Fruit fly (Drosophila melanogaster) whole organism, embryonic: Measurements from ENCODE around the gene CG5715.
A peak's percentile ranks its signal among the peaks of the same experiment; 100 is the strongest.

Experiments used
- Ada2b ChIP-seq: fragments of 200-800 bp; sonication (Bioruptor generic); IDR thresholded peaks from 2 replicates; pipeline ENCODE4 v1.3.6; 2022; ENCODE audit warnings: missing biosample characterization, missing genetic modification characterization
- Adf1 ChIP-seq: fragments of 200-800 bp; sonication (Bioruptor generic); IDR thresholded peaks from 2 replicates; pipeline ENCODE4 v1.3.6; 2022; ENCODE audit warnings: missing biosample characterization, missing genetic modification characterization
- Atf-2 ChIP-seq: fragments of 200-800 bp; sonication (Bioruptor generic); optimal IDR thresholded peaks from 2 replicates; lab custom pipeline; 2016; ENCODE audit warnings: missing biosample characterization, missing genetic modification characterization
- B-H2 ChIP-seq: fragments of 200-800 bp; sonication (Bioruptor generic); optimal IDR thresholded peaks from 2 replicates; lab custom pipeline; 2018; ENCODE audit warnings: missing biosample characterization, mild to moderate bottlenecking, missing genetic modification characterization
- CG10267 ChIP-seq: fragments of 200-800 bp; sonication (Bioruptor generic); optimal IDR thresholded peaks from 2 replicates; lab custom pipeline; 2018; ENCODE audit warnings: missing biosample characterization, mild to moderate bottlenecking, missing genetic modification characterization, moderate library complexity
- CG10565 ChIP-seq: fragments of 200-800 bp; sonication (Bioruptor generic); optimal IDR thresholded peaks from 3 replicates; lab custom pipeline; 2016; ENCODE audit warnings: missing biosample characterization, mild to moderate bottlenecking, missing genetic modification characterization
- CG12942 ChIP-seq: fragments of 200-800 bp; sonication (Bioruptor generic); optimal IDR thresholded peaks from 3 replicates; lab custom pipeline; 2016; ENCODE audit warnings: missing biosample characterization, missing genetic modification characterization
- CG13424 ChIP-seq: fragments of 200-800 bp; sonication (Bioruptor generic); optimal IDR thresholded peaks from 2 replicates; lab custom pipeline; 2019; ENCODE audit warnings: missing biosample characterization, mild to moderate bottlenecking, missing genetic modification characterization, moderate library complexity
- CG13894 ChIP-seq: fragments of 200-800 bp; sonication (Bioruptor generic); optimal IDR thresholded peaks from 3 replicates; lab custom pipeline; 2018; ENCODE audit warnings: missing biosample characterization, mild to moderate bottlenecking, missing genetic modification characterization, moderate library complexity
- CG16779 ChIP-seq: fragments of 200-800 bp; sonication (Bioruptor generic); IDR thresholded peaks from 2 replicates; pipeline ENCODE4 v1.3.6; 2022; ENCODE audit warnings: missing biosample characterization, missing genetic modification characterization
- CG16863 ChIP-seq: fragments of 200-800 bp; sonication (Bioruptor generic); optimal IDR thresholded peaks from 3 replicates; lab custom pipeline; 2016; ENCODE audit warnings: missing biosample characterization, missing genetic modification characterization
- CG17186 ChIP-seq: fragments of 200-800 bp; sonication (Bioruptor generic); optimal IDR thresholded peaks from 3 replicates; lab custom pipeline; 2017; ENCODE audit warnings: missing biosample characterization, missing genetic modification reagents, missing genetic modification characterization
- CG18011 ChIP-seq: fragments of 200-800 bp; sonication (Bioruptor generic); optimal IDR thresholded peaks from 2 replicates; lab custom pipeline; 2017; ENCODE audit warnings: missing biosample characterization, missing genetic modification characterization, mild to moderate bottlenecking, moderate library complexity, missing genotype
- CG2875 ChIP-seq: fragments of 200-800 bp; sonication (Bioruptor generic); optimal IDR thresholded peaks from 2 replicates; lab custom pipeline; 2017; ENCODE audit warnings: missing biosample characterization, mild to moderate bottlenecking, missing genetic modification characterization, missing genetic modification reagents
- CG31388 ChIP-seq: fragments of 200-800 bp; sonication (Bioruptor generic); optimal IDR thresholded peaks from 2 replicates; lab custom pipeline; 2016; ENCODE audit warnings: missing biosample characterization, missing genetic modification characterization
- CG34376 ChIP-seq: fragments of 200-800 bp; sonication (Bioruptor generic); optimal IDR thresholded peaks from 2 replicates; lab custom pipeline; 2018; ENCODE audit warnings: missing biosample characterization, mild to moderate bottlenecking, missing genetic modification characterization
- CG3995 ChIP-seq: fragments of 200-800 bp; sonication (Bioruptor generic); optimal IDR thresholded peaks from 3 replicates; lab custom pipeline; 2016; ENCODE audit warnings: missing biosample characterization, missing genetic modification characterization
- CG5180 ChIP-seq: fragments of 200-800 bp; sonication (Bioruptor generic); optimal IDR thresholded peaks from 3 replicates; lab custom pipeline; 2017; ENCODE audit warnings: missing biosample characterization, missing genetic modification characterization, mild to moderate bottlenecking, moderate library complexity, missing genetic modification reagents
- CG9437 ChIP-seq: fragments of 200-800 bp; sonication (Bioruptor generic); optimal IDR thresholded peaks from 2 replicates; lab custom pipeline; 2018; ENCODE audit warnings: missing biosample characterization, mild to moderate bottlenecking, missing genetic modification characterization
- CG9797 ChIP-seq: fragments of 200-800 bp; sonication (Bioruptor generic); optimal IDR thresholded peaks from 3 replicates; lab custom pipeline; 2018; ENCODE audit warnings: missing biosample characterization, mild to moderate bottlenecking, missing genetic modification characterization
- Deaf1 ChIP-seq: fragments of 200-800 bp; optimal IDR thresholded peaks from 3 replicates; lab custom pipeline; 2019; ENCODE audit warnings: missing biosample characterization, mild to moderate bottlenecking, missing genetic modification characterization, moderate library complexity
- Dfd ChIP-seq, 2 experiments: fragments of >200 bp; optimal IDR thresholded peaks; 2 replicates each; lab custom pipeline; 2017; ENCODE audit warnings: missing biosample characterization in 2 of 2, missing genetic modification characterization in 2 of 2
- Eip74EF ChIP-seq, 2 experiments: fragments of 200-800 bp in 1 of 2; fragments of >200 bp in 1 of 2; sonication (Bioruptor generic) in 1 of 2; optimal IDR thresholded peaks; 2 replicates each; lab custom pipeline; 2017 to 2019; ENCODE audit warnings: missing biosample characterization in 2 of 2, missing genetic modification characterization in 2 of 2, mild to moderate bottlenecking in 1 of 2, moderate library complexity in 1 of 2
- HLH4C ChIP-seq: fragments of 200-800 bp; sonication (Bioruptor generic); IDR thresholded peaks from 3 replicates; pipeline ENCODE4 v1.3.6; 2022; ENCODE audit warnings: missing biosample characterization, missing genetic modification characterization; ENCODE audit not compliant: partially characterized antibody
- Lpt ChIP-seq: fragments of >200 bp; optimal IDR thresholded peaks from 2 replicates; lab custom pipeline; 2018; ENCODE audit warnings: missing biosample characterization, missing genetic modification characterization
- Mrtf ChIP-seq: fragments of 200-800 bp; sonication (Bioruptor generic); IDR thresholded peaks from 3 replicates; pipeline ENCODE4 v1.3.6; 2022; ENCODE audit warnings: missing biosample characterization, missing genetic modification characterization
- Nf-YC ChIP-seq: fragments of 200-800 bp; optimal IDR thresholded peaks from 3 replicates; lab custom pipeline; 2019; ENCODE audit warnings: missing biosample characterization, mild to moderate bottlenecking, missing genetic modification characterization, moderate library complexity
- Rx ChIP-seq: fragments of 200-800 bp; sonication (Bioruptor generic); IDR thresholded peaks from 2 replicates; pipeline ENCODE4 v1.3.6; 2022; ENCODE audit warnings: missing biosample characterization, missing genetic modification characterization
- Sox100B ChIP-seq: fragments of 200-800 bp; sonication (Bioruptor generic); optimal IDR thresholded peaks from 3 replicates; lab custom pipeline; 2018; ENCODE audit warnings: missing biosample characterization, mild to moderate bottlenecking, missing genetic modification characterization
- Spps ChIP-seq: fragments of 200-800 bp; sonication (Bioruptor generic); optimal IDR thresholded peaks from 2 replicates; lab custom pipeline; 2018; ENCODE audit warnings: missing biosample characterization, mild to moderate bottlenecking, missing genetic modification characterization
- TFAM ChIP-seq: fragments of 200-800 bp; sonication (Bioruptor generic); optimal IDR thresholded peaks from 2 replicates; lab custom pipeline; 2017; ENCODE audit warnings: missing biosample characterization, missing genetic modification characterization, inconsistent platforms
- ci ChIP-seq: fragments of 200-800 bp; sonication (Bioruptor generic); IDR thresholded peaks from 3 replicates; pipeline ENCODE4 v1.3.6; 2022; ENCODE audit warnings: missing biosample characterization, missing genetic modification characterization
- crc ChIP-seq: fragments of 200-800 bp; sonication (Bioruptor generic); optimal IDR thresholded peaks from 2 replicates; lab custom pipeline; 2016; ENCODE audit warnings: missing biosample characterization, missing genetic modification characterization
- dati ChIP-seq: fragments of 200-800 bp; sonication (Bioruptor generic); IDR thresholded peaks from 2 replicates; pipeline ENCODE4 v1.3.6; 2022; ENCODE audit warnings: missing biosample characterization, missing genetic modification characterization
- h ChIP-seq: fragments of >200 bp; optimal IDR thresholded peaks from 2 replicates; lab custom pipeline; 2017
- ham ChIP-seq: fragments of 200-800 bp; sonication (Bioruptor generic); IDR thresholded peaks from 2 replicates; pipeline ENCODE4 v1.3.6; 2022; ENCODE audit warnings: missing biosample characterization, missing genetic modification characterization
- hb ChIP-seq: fragments of 200-800 bp; sonication (Bioruptor generic); IDR thresholded peaks from 3 replicates; pipeline ENCODE4 v1.3.6; 2022; ENCODE audit warnings: missing biosample characterization, missing genetic modification characterization; ENCODE audit not compliant: partially characterized antibody
- jing ChIP-seq: fragments of 200-800 bp; sonication (Bioruptor generic); optimal IDR thresholded peaks from 2 replicates; lab custom pipeline; 2018; ENCODE audit warnings: missing biosample characterization, mild to moderate bottlenecking, missing genetic modification characterization
- knrl ChIP-seq: fragments of 200-800 bp; sonication (Bioruptor generic); IDR thresholded peaks from 3 replicates; pipeline ENCODE4 v1.3.6; 2022; ENCODE audit warnings: missing biosample characterization, missing genetic modification characterization; ENCODE audit not compliant: partially characterized antibody
- lab ChIP-seq: fragments of 200-800 bp; sonication (Bioruptor generic); optimal IDR thresholded peaks from 3 replicates; lab custom pipeline; 2017; ENCODE audit warnings: missing biosample characterization, missing genetic modification characterization, mild to moderate bottlenecking, moderate library complexity, missing genetic modification reagents
- psq ChIP-seq: fragments of 200-800 bp; sonication (Bioruptor generic); optimal IDR thresholded peaks from 2 replicates; lab custom pipeline; 2017; ENCODE audit warnings: missing biosample characterization, missing genetic modification characterization
- sc ChIP-seq, 3 experiments: fragments of >200 bp in 2 of 3; fragments of 200-800 bp in 1 of 3; sonication (Bioruptor generic) in 1 of 3; optimal IDR thresholded peaks; 2 replicates in 2 of 3; 3 replicates in 1 of 3; lab custom pipeline; 2017; ENCODE audit warnings: mild to moderate bottlenecking in 1 of 3, missing biosample characterization in 1 of 3, missing genetic modification characterization in 1 of 3, missing genetic modification reagents in 1 of 3
- sd ChIP-seq: fragments of 200-800 bp; sonication (Bioruptor generic); optimal IDR thresholded peaks from 3 replicates; lab custom pipeline; 2018; ENCODE audit warnings: missing biosample characterization, mild to moderate bottlenecking, missing genetic modification characterization, moderate library complexity
- tin ChIP-seq: fragments of 200-800 bp; sonication (Bioruptor generic); optimal IDR thresholded peaks from 3 replicates; lab custom pipeline; 2016; ENCODE audit warnings: missing biosample characterization, missing genetic modification characterization
- trh ChIP-seq: fragments of 200-800 bp; sonication (Bioruptor generic); optimal IDR thresholded peaks from 2 replicates; lab custom pipeline; 2016; ENCODE audit warnings: missing biosample characterization, missing genetic modification characterization
- ttk ChIP-seq: fragments of 200-800 bp; sonication (Bioruptor generic); IDR thresholded peaks from 2 replicates; pipeline ENCODE4 v2.1.2; 2022; ENCODE audit warnings: missing biosample characterization, missing genetic modification characterization
- unc-4 ChIP-seq: fragments of 200-800 bp; sonication (Bioruptor generic); IDR thresholded peaks from 2 replicates; pipeline ENCODE4 v1.3.6; 2022; ENCODE audit warnings: missing biosample characterization, missing genetic modification characterization; ENCODE audit not compliant: partially characterized antibody
- zen2 ChIP-seq: fragments of 200-800 bp; sonication (Bioruptor generic); IDR thresholded peaks from 3 replicates; pipeline ENCODE4 v1.3.6; 2022; ENCODE audit warnings: missing biosample characterization, missing genetic modification characterization; ENCODE audit not compliant: partially characterized antibody

CG5715 gene

DNA sequence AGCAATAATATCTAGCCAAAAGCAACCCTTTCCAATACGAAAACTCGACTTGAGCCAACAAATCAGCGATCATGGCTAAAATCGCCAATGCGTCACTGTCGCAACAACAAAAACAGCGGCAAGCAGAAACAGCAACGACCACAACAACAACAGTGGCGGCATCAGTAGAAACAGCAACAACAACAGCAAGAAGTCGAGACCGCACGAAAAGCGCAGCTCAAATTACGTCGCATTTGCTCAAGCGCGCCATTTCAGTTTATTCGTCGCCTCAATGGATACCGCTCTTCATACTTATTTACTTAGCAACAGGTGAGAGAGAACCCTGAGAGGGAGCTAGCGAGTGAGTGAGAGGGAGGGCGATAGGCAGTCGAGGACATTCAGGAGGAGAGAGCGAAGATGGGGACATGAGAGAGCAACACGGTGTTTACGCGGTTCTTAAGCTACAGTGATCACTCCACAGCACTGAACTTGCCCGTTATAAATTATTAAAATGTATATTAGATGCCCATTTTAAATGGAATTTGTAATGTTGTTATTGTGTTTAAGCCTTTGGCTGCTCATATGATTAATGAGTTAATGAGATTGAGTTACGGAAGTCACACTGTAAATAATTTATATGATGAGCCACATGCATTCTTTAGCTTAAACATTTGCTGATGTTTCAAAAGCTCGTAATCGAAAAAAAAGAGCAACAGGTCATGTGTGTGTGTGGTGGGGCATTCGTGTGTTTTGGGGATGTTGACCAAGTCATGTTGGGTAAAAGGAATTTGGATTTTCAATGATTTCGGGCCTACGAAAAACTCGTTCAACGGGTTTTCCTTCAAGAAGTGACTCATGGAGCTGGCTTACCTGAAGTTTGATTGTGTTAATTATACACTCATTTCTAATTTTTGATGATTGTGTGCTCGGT, 1.6 kb upstream of the CG5715 start (continued):
- TF ChIP-seq CG17186 (GFP tag; lab: Kevin White, UChicago): no peak
- no peak for TF ChIP-seq unc-4 (GFP tag; lab: Robert Waterston, UW)
- no peak for TF ChIP-seq Dfd (GFP tag; optimal IDR thresholded peaks at IDR 0.05; lab: Kevin White, UChicago)
- TF ChIP-seq CG13894: no peak
- peak; percentile 45 for TF ChIP-seq jing (GFP tag; lab: Kevin White, UChicago)
- no peak for TF ChIP-seq psq (GFP tag; lab: Kevin White, UChicago)
- TF ChIP-seq TFAM: peak; percentile 36
- TF ChIP-seq CG18011: peak; percentile 52
- peak; percentile 73 for TF ChIP-seq Atf-2 (GFP tag; lab: Kevin White, UChicago)
- no peak for TF ChIP-seq Lpt
- peak; percentile 58 for TF ChIP-seq CG12942 (GFP tag; lab: Kevin White, UChicago)
- no peak for TF ChIP-seq HLH4C (GFP tag; lab: Robert Waterston, UW)
- peak; percentile 67 for TF ChIP-seq Rx (GFP tag; lab: Robert Waterston, UW)
- TF ChIP-seq tin (GFP tag; lab: Kevin White, UChicago): peak; percentile 81
- peak; percentile 45 for TF ChIP-seq crc (GFP tag; lab: Kevin White, UChicago)
- TF ChIP-seq Nf-YC (tag; lab: Kevin White, UChicago): peak; percentile 21
- peak; percentile 32 for TF ChIP-seq Spps (tag; lab: Kevin White, UChicago)
- peak; percentile 79 for TF ChIP-seq Mrtf (GFP tag; lab: Robert Waterston, UW)
- TF ChIP-seq Sox100B (GFP tag; lab: Kevin White, UChicago): peak; percentile 49
- peak in 1 of 2 experiments; percentile 63 for TF ChIP-seq Eip74EF (GFP tag; optimal IDR thresholded peaks at IDR 0.05; lab: Kevin White, UChicago)
- TF ChIP-seq h: no peak
- TF ChIP-seq knrl (GFP tag; lab: Robert Waterston, UW): no peak
- no peak for TF ChIP-seq hb
- no peak for TF ChIP-seq CG3995 (GFP tag; lab: Kevin White, UChicago)
- TF ChIP-seq CG10565 (GFP tag; lab: Kevin White, UChicago): no peak
- peak; percentile 38 for TF ChIP-seq Deaf1
- peak; percentile 75; the same call in 1 of the 2 replicates for TF ChIP-seq CG16779 (GFP tag; lab: Robert Waterston, UW)
- TF ChIP-seq ttk (GFP tag; lab: Robert Waterston, UW): peak; percentile 60
- peak; percentile 13 for TF ChIP-seq B-H2
- peak; percentile 22 for TF ChIP-seq CG31388
- no peak for TF ChIP-seq zen2
- TF ChIP-seq CG9437 (GFP tag; lab: Kevin White, UChicago): peak; percentile 49
- TF ChIP-seq CG9797 (GFP tag; lab: Kevin White, UChicago): no peak
- peak; percentile 6 for TF ChIP-seq trh (GFP tag; lab: Kevin White, UChicago)
- no peak for TF ChIP-seq ham (GFP tag; lab: Robert Waterston, UW)
- no peak for TF ChIP-seq CG34376 (GFP tag; lab: Kevin White, UChicago)
- peak; percentile 69 for TF ChIP-seq CG10267
- TF ChIP-seq lab (GFP tag; lab: Kevin White, UChicago): peak; percentile 84
- TF ChIP-seq CG16863 (GFP tag; lab: Kevin White, UChicago): peak; percentile 33
- peak; percentile 66 for TF ChIP-seq CG2875 (GFP tag; lab: Kevin White, UChicago)
- TF ChIP-seq Adf1 (GFP tag; lab: Robert Waterston, UW): no peak; the same call in 1 of the 2 replicates
- TF ChIP-seq Ada2b (GFP tag; lab: Robert Waterston, UW): peak; percentile 87
- TF ChIP-seq dati (GFP tag; lab: Robert Waterston, UW): peak; percentile 39
- no peak for TF ChIP-seq CG5180 (GFP tag; lab: Kevin White, UChicago)
- TF ChIP-seq sc (optimal IDR thresholded peaks at IDR 0.05; lab: Kevin White, UChicago): no peak
- TF ChIP-seq sc (GFP tag; optimal IDR thresholded peaks at IDR 0.05; lab: Kevin White, UChicago): peak; percentile 22
- peak; percentile 88 for TF ChIP-seq ci
- peak; percentile 64 for TF ChIP-seq sd (tag; lab: Kevin White, UChicago)
- TF ChIP-seq CG13424 (tag; lab: Kevin White, UChicago): peak; percentile 83
